Worm (Caenorhabditis elegans) whole organism, dauer: ENCODE measurements around the gene str-56.

Source experiments
- unc-62 ChIP-seq: sonication (generic microtip); optimal IDR thresholded peaks from 2 replicates; lab custom pipeline; 2017; ENCODE audit warnings: missing biosample characterization, missing genetic modification reagents, missing genetic modification characterization

str-56 gene

DNA sequence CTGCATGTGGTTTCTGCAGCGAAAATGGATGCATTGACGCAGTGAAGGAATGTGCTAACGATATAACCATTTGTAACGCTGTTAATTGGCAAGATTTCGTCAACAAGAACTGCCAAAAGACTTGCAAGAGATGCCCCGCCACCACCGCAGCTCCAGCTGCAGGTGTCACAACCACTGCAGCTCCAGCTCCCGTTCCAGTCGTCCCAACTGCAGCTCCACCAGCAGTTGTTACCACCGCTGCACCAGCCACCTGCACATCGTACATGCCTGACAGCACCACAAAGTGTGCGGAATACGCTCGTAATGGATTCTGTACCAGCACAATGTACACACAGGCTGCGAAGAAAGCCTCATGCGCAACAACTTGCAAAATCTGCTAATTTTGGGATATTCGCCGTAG is 40.3 kb downstream of the str-56 start:
- no peak for TF ChIP-seq unc-62 (GFP tag; lab: Kevin White, UChicago)

DNA sequence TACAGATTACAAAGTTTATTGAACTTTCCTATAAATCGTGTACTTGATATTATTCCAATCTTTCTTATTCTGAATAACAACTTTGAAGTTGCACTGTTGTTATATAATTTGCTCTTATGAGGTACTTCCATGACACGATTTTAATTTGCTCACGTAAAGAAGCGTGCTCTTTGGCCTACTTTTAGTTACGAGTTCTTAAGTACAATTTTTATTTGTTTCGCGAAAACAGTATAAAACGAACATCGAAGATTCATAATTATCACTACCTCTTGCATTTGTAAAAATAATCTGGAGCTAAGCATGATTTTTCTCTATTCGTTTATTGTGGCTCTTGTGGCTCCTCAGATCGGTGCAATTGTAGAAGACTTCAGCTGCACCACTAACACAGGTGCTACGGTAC is 41.3 kb downstream of the str-56 start, which contains the start of gene F35E8.7:
Gene F35E8.7, plus strand, starts transcription at position 301 of the 400 bp plus-strand sequence.
- TF ChIP-seq unc-62 (GFP tag; lab: Kevin White, UChicago), result no peak

DNA sequence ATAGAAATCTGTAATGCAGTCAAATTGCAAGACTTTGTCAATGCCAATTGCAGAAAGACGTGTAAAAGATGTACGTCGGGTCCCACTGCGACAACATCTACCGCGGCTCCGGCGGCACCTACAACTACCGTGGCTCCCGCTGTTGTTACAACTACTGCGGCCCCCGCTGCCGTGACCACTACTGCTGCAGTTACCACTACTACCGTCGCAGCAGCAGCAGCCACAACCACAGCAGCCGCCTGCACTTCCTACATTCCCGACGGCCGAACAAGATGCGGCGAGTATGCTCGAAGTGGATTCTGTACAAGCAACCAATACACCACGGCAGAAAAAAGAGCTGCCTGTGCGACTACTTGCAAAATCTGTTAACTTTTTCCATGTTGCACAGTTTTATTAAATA is 42.4 kb downstream of the str-56 start:
- TF ChIP-seq unc-62 (GFP tag; lab: Kevin White, UChicago), result no peak

DNA sequence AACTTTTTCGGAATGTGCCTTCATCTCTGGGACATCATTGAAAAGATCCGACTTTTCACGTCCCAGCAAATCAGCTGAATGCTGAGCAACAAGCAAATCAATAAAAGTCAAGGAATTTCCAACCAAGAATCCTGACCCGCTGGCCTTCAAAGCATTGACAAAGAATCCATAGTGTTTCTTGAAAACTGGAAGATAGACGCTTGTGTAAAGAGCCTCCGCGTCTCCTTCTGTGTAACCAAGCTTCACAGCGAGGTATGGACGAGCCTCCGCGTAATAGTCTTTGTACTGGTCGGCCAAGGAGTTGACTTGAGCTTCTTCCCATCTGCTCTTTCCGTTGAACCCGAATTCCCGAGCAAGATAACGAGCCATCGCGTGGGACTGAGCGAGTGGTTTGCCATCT is 42.9 kb downstream of the str-56 start:
- TF ChIP-seq unc-62 (GFP tag; lab: Kevin White, UChicago), result no peak

ce11 chrV:15915919-15916318 is 43.5 kb downstream of the str-56 start, which contains the start of gene gst-38:
gst-38 (minus strand) TSS chrV:15916070.
- TF ChIP-seq unc-62 (GFP tag; lab: Kevin White, UChicago), result no peak

DNA sequence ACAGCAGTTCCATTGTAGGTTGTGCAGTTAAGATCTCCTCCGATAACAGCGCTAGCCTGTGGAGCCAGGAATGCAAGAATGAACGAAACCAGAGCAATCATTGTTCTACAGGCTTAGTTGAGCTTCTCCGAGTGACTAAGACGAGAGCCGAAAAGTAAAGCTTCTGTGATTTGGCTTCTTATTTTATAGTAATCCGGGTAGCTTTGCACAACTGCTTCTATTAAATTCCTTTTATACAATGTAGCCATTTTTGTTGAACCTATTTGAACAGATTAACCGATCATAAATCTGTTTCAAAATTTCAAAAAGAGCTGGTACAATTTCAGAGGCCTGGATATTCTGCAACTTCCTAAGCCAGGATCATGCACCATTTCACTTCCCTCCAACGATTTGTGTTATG is 45.1 kb downstream of the str-56 start, which contains the start of gene F35E8.9:
Gene F35E8.9, minus strand, starts transcription at position 101 of the 400 bp plus-strand sequence.
- no peak for TF ChIP-seq unc-62 (GFP tag; lab: Kevin White, UChicago)

DNA sequence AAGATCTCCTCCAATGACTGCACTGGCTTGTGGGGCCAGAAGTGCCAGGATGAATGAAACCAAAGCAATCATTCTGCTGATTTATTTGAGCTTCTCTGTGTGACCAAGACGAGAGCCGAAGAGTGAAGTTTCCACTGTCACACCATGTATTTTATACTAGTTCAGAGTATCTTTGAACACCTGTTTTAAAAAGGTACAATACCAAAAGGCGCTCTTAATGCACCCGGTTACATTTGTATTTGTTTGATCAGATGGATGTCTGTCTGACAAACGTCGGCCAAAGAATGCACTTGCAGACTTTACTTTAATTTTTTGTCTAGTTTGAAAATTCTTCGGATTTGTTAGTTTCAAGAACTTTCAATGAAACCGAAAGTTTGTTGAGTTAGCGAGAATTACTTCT is 47.9 kb downstream of the str-56 start, which contains the start of gene F35E8.10:
Gene F35E8.10, minus strand, starts transcription at position 101 of the 400 bp plus-strand sequence.
- TF ChIP-seq unc-62 (GFP tag; lab: Kevin White, UChicago), result no peak

DNA sequence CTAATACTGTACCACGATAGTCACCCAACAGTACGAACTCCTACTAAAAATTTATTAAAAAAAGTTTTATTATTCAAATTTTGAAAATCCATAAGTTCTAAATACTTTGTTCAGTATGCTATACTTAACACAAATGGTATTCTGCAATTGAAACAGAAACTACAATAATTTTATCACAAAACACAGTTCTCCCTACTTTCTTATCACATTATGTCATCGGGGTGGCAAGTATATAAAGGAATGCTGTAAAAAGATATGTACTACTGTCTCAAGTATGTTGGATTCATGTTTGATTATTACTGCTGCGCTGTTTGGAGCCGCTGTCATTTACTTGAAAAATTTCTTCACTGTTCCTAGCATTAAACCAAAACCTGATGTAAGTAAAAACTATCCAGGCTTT is 48.7 kb downstream of the str-56 start, which contains the start of gene cdr-1:
Gene cdr-1, plus strand, starts transcription at position 208 of the 400 bp plus-strand sequence.
- no peak for TF ChIP-seq unc-62 (GFP tag; lab: Kevin White, UChicago)

- no peak for TF ChIP-seq unc-62 (GFP tag; lab: Kevin White, UChicago)
Measured at ce11 chrV:15922979-15923378, 50.6 kb downstream of the str-56 start, which contains the start of gene F35E8.13. F35E8.13 (plus strand) TSS chrV:15923279.
